Worm (Caenorhabditis elegans): ENCODE results near the gene col-174.

DNA sequence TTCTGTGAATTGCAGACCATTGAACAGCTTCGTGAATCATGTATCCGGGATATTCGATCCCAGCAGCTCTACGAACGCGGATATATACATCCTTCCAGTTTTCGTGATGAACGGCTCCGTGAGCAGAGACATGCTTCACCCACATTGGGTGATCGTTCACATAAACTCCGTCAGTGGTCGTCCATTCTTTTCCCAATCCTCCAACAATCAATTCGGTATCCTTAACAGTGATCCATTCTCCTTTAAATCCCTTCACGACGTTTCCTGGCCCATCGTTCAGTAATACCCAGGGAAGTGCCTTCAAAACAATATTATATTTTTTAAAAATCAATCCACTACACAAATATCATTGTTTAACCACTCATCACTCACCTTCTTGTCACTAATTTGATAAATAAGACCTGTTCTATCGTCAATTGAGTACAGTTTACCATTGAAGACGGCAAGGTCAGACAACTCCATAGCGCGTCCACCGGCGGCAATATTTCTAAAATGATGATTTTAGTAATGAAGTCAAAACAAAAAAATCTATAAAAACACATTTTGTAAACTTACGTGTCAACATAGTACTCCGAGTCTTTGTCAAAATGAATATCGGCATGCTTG lies 22.2 kb downstream of the col-174 start:
- peak; percentile 34 for TF ChIP-seq sma-3 (GFP tag; optimal IDR thresholded peaks at IDR 0.05)
- no peak for TF ChIP-seq ZK546.5 (tag; optimal IDR thresholded peaks at IDR 0.05)
- TF ChIP-seq nhr-237 (tag; optimal IDR thresholded peaks at IDR 0.05): no peak
- no peak for TF ChIP-seq snpc-4 (tag; optimal IDR thresholded peaks at IDR 0.05)
- TF ChIP-seq nhr-21 (tag; optimal IDR thresholded peaks at IDR 0.05): no peak
- no peak for TF ChIP-seq lin-39 (tag; optimal IDR thresholded peaks at IDR 0.05)
